Worm (Caenorhabditis elegans) whole organism, L4 larva: ENCODE results near the gene F43G6.7.
A peak's percentile ranks its signal among the peaks of the same experiment; 100 is the strongest.

Experiments
- F10B5.3 ChIP-seq: sonication (generic microtip); optimal IDR thresholded peaks from 2 replicates; lab custom pipeline; 2016; ENCODE audit warnings: mild to moderate bottlenecking, missing genetic modification characterization, missing compliant biosample characterization
- F44E2.7 ChIP-seq: fragments of 200-800 bp; sonication (Bioruptor generic); IDR thresholded peaks from 2 replicates; pipeline ENCODE4 v2.1.2; 2022; ENCODE audit warnings: missing genetic modification characterization, missing compliant biosample characterization
- F49E8.2 ChIP-seq: sonication (generic microtip); optimal IDR thresholded peaks from 2 replicates; lab custom pipeline; 2016; ENCODE audit warnings: missing compliant biosample characterization, mild to moderate bottlenecking, missing genetic modification characterization, borderline replicate concordance
- T20F7.1 ChIP-seq: fragments of 200-800 bp; sonication (Bioruptor generic); optimal IDR thresholded peaks from 2 replicates; lab custom pipeline; 2018; ENCODE audit warnings: mild to moderate bottlenecking, missing genetic modification characterization, missing compliant biosample characterization
- T26A8.4 ChIP-seq: fragments of 200-800 bp; sonication (Bioruptor generic); IDR thresholded peaks from 2 replicates; pipeline ENCODE4 v1.3.6; 2022; ENCODE audit warnings: missing genetic modification characterization, missing compliant biosample characterization
- aha-1 ChIP-seq: fragments of 150-350 bp; peaks from one replicate; lab custom pipeline; 2014; ENCODE audit warnings: missing biosample characterization, missing genetic modification characterization
- ama-1 ChIP-seq: fragments of 150-350 bp; optimal IDR thresholded peaks from 2 replicates; lab custom pipeline; 2014; ENCODE audit warnings: inconsistent platforms, mixed read lengths
- attf-4 ChIP-seq: sonication (generic microtip); optimal IDR thresholded peaks from 3 replicates; lab custom pipeline; 2017; ENCODE audit warnings: missing biosample characterization, missing genetic modification characterization
- ceh-62 ChIP-seq: sonication (generic microtip); optimal IDR thresholded peaks from 2 replicates; lab custom pipeline; 2017; ENCODE audit warnings: missing biosample characterization, missing genetic modification characterization
- cey-2 ChIP-seq: sonication (generic microtip); optimal IDR thresholded peaks from 3 replicates; lab custom pipeline; 2017; ENCODE audit warnings: missing genetic modification characterization, mild to moderate bottlenecking, missing compliant biosample characterization, antibody characterized with exemption, borderline replicate concordance; ENCODE audit not compliant: insufficient read depth
- daf-12 ChIP-seq: fragments of 150-350 bp; optimal IDR thresholded peaks from 2 replicates; lab custom pipeline; 2014; ENCODE audit warnings: missing biosample characterization, missing genetic modification reagents, missing genetic modification characterization
- daf-19 ChIP-seq: fragments of 200-800 bp; sonication (Bioruptor generic); conservative IDR thresholded peaks from 2 replicates; pipeline ENCODE4 v1.3.6; 2022; ENCODE audit warnings: missing genetic modification characterization, missing compliant biosample characterization
- daf-8 ChIP-seq: fragments of 200-800 bp; sonication (Bioruptor generic); IDR thresholded peaks from 2 replicates; pipeline ENCODE4 v1.3.6; 2022; ENCODE audit warnings: missing genetic modification characterization, missing compliant biosample characterization
- dmd-9 ChIP-seq: fragments of 200-800 bp; sonication (Bioruptor generic); IDR thresholded peaks from 2 replicates; pipeline ENCODE4 v1.3.6; 2022; ENCODE audit warnings: missing genetic modification reagents, missing genetic modification characterization, missing compliant biosample characterization
- egl-43 ChIP-seq: fragments of 200-800 bp; sonication (Bioruptor generic); IDR thresholded peaks from 2 replicates; pipeline ENCODE4 v1.3.6; 2022; ENCODE audit warnings: missing genetic modification reagents, missing genetic modification characterization, missing compliant biosample characterization
- fos-1 ChIP-seq: fragments of 150-350 bp; optimal IDR thresholded peaks from 2 replicates; lab custom pipeline; 2014; ENCODE audit warnings: missing biosample characterization, missing genetic modification characterization
- gei-8 ChIP-seq: fragments of 200-800 bp; sonication (Bioruptor generic); optimal IDR thresholded peaks from 2 replicates; lab custom pipeline; 2018; ENCODE audit warnings: mild to moderate bottlenecking, missing genetic modification characterization, missing compliant biosample characterization
- hif-1 ChIP-seq, 2 experiments: sonication (generic microtip); optimal IDR thresholded peaks; 2 replicates each; lab custom pipeline; 2016 to 2017; ENCODE audit warnings: missing compliant biosample characterization in 2 of 2, missing genetic modification characterization in 2 of 2, missing genetic modification reagents in 2 of 2, missing genotype in 2 of 2, mild to moderate bottlenecking in 1 of 2
- hmg-1.1 ChIP-seq: fragments of 200-800 bp; sonication (Bioruptor generic); IDR thresholded peaks from 2 replicates; pipeline ENCODE4 v1.3.6; 2022; ENCODE audit warnings: missing genetic modification reagents, missing genetic modification characterization, missing compliant biosample characterization
- lim-7 ChIP-seq: fragments of 200-800 bp; sonication (Bioruptor generic); IDR thresholded peaks from 2 replicates; pipeline ENCODE4 v1.3.6; 2022; ENCODE audit warnings: missing genetic modification characterization, missing compliant biosample characterization
- lin-38 ChIP-seq: fragments of 200-800 bp; sonication (Bioruptor generic); IDR thresholded peaks from 2 replicates; pipeline ENCODE4 v1.3.6; 2022; ENCODE audit warnings: missing genetic modification reagents, missing genetic modification characterization, missing compliant biosample characterization
- lin-39 ChIP-seq: fragments of 150-350 bp; optimal IDR thresholded peaks from 2 replicates; lab custom pipeline; 2014; ENCODE audit warnings: missing biosample characterization, missing genetic modification reagents, missing genetic modification characterization
- lsy-2 ChIP-seq, 2 experiments: fragments of 150-350 bp in 1 of 2; sonication (generic microtip) in 1 of 2; optimal IDR thresholded peaks; 2 replicates each; lab custom pipeline; 2014 to 2017; ENCODE audit warnings: missing biosample characterization in 2 of 2, missing genetic modification characterization in 2 of 2
- mdl-1 ChIP-seq, 2 experiments: fragments of 150-350 bp in 1 of 2; sonication (generic microtip) in 1 of 2; optimal IDR thresholded peaks; 2 replicates each; lab custom pipeline; 2014 to 2017; ENCODE audit warnings: missing biosample characterization in 2 of 2, missing genetic modification characterization in 2 of 2
- mep-1 ChIP-seq: fragments of 150-350 bp; sonication (generic microtip); optimal IDR thresholded peaks from 3 replicates; lab custom pipeline; 2014; ENCODE audit warnings: missing biosample characterization, missing genetic modification characterization
- nhr-11 ChIP-seq: fragments of 150-350 bp; optimal IDR thresholded peaks from 2 replicates; lab custom pipeline; 2014; ENCODE audit warnings: missing biosample characterization, missing genetic modification characterization
- nhr-6 ChIP-seq: fragments of 150-350 bp; optimal IDR thresholded peaks from 2 replicates; lab custom pipeline; 2014; ENCODE audit warnings: missing biosample characterization, missing genetic modification characterization
- pha-4 ChIP-seq, 2 experiments: fragments of 150-350 bp in 1 of 2; fragments of 200-800 bp in 1 of 2; sonication (Bioruptor generic) in 1 of 2; IDR thresholded peaks in 1 of 2; optimal IDR thresholded peaks in 1 of 2; 2 replicates each; pipeline versions ENCODE4 v1.3.6 to Lab custom; 2014 to 2022; ENCODE audit warnings: missing genetic modification characterization in 2 of 2, missing genetic modification reagents in 2 of 2, missing biosample characterization in 1 of 2, missing compliant biosample characterization in 1 of 2
- php-3 ChIP-seq: fragments of 200-800 bp; sonication (Bioruptor generic); IDR thresholded peaks from 2 replicates; pipeline ENCODE4 v1.3.6; 2022; ENCODE audit warnings: missing genetic modification reagents, missing genetic modification characterization, missing compliant biosample characterization
- rbr-2 ChIP-seq: sonication (generic microtip); optimal IDR thresholded peaks from 2 replicates; lab custom pipeline; 2016; ENCODE audit warnings: missing genotype, missing genetic modification characterization, missing compliant biosample characterization
- saeg-2 ChIP-seq: fragments of 200-800 bp; sonication (Bioruptor generic); IDR thresholded peaks from 2 replicates; pipeline ENCODE4 v1.3.6; 2022; ENCODE audit warnings: missing genetic modification reagents, missing genetic modification characterization, missing compliant biosample characterization
- set-16 ChIP-seq: fragments of 200-800 bp; sonication (Bioruptor generic); IDR thresholded peaks from 2 replicates; pipeline ENCODE4 v1.3.6; 2022; ENCODE audit warnings: missing genetic modification reagents, missing genetic modification characterization, missing compliant biosample characterization
- snpc-4 ChIP-seq: fragments of 150-350 bp; optimal IDR thresholded peaks from 2 replicates; lab custom pipeline; 2014; ENCODE audit warnings: missing biosample characterization, missing genetic modification characterization
- tag-97 ChIP-seq: fragments of 200-800 bp; sonication (Bioruptor generic); IDR thresholded peaks from 2 replicates; pipeline ENCODE4 v1.3.6; 2022; ENCODE audit warnings: missing genetic modification characterization, missing compliant biosample characterization
- unc-62 ChIP-seq, 3 experiments: fragments of 150-350 bp in 1 of 3; sonication (generic microtip); optimal IDR thresholded peaks in 2 of 3; peaks in 1 of 3; 1 replicate in 1 of 3; 2 replicates in 2 of 3; lab custom pipeline; 2014 to 2017; ENCODE audit warnings: missing biosample characterization in 3 of 3, missing genetic modification characterization in 3 of 3, missing genetic modification reagents in 3 of 3, missing genotype in 1 of 3
- vab-7 ChIP-seq: fragments of 200-800 bp; sonication (Bioruptor generic); IDR thresholded peaks from 2 replicates; pipeline ENCODE4 v1.3.6; 2022; ENCODE audit warnings: missing genetic modification reagents, missing genetic modification characterization, missing compliant biosample characterization
- zag-1 ChIP-seq: fragments of 150-350 bp; optimal IDR thresholded peaks from 2 replicates; lab custom pipeline; 2014; ENCODE audit warnings: missing biosample characterization, missing genetic modification characterization
- zfp-2 ChIP-seq: sonication (generic microtip); optimal IDR thresholded peaks from 2 replicates; lab custom pipeline; 2016; ENCODE audit warnings: mild to moderate bottlenecking, missing genetic modification characterization, missing compliant biosample characterization
- zfp-3 ChIP-seq: fragments of 200-800 bp; sonication (Bioruptor generic); conservative IDR thresholded peaks from 2 replicates; pipeline ENCODE4 v1.3.6; 2022; ENCODE audit warnings: missing genetic modification reagents, missing genetic modification characterization, missing compliant biosample characterization
- ztf-7 ChIP-seq: fragments of 150-350 bp; optimal IDR thresholded peaks from 2 replicates; lab custom pipeline; 2014; ENCODE audit warnings: missing biosample characterization, missing genetic modification characterization

F43G6.7 gene

DNA sequence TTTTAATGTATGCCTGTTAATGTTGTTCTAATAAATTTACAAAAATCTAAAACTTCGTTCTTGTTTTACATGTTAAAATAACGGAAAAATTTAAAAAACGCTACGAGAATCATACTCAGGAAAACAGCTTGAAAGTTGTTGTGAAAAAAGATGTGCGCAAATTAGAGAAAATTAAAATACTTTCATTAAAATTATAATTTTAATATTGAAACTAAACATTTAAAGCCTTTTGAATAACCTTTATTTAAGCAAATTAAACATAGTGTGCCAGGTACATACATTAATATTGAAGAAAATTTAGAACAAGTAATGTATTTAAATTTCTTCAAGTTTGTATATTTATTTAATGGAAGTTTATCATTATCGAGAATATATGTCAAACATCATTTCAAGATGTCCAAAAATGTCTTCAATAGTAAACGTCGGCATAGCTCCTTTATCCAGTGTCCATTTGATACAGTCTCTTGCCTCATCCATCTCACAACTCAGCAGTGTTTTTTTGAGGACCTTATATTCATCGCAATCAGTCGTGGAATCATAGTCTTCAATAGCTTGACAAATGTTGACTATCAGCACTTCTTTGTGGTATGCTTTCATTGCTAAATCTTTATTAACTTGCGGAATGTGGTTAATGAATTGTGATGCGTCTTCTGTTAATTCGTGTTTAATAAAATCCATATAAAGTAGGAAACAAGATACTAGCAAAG is 48.6 kb upstream of the F43G6.7 start (continued):
- TF ChIP-seq daf-19 (peak; percentile 91; the same call in 1 of the 2 replicates), mep-1 (tag; lab: Kevin White, UChicago) (peak; percentile 90), ceh-62 (no peak), lim-7 (GFP tag; lab: Robert Waterston, UW) (peak; percentile 59), dmd-9 (0 out of 2 replicates have a peak, but pooled peaks have one; percentile 24), zfp-2 (no peak), T20F7.1 (peak; percentile 70), nhr-6 (tag; lab: Kevin White, UChicago) (peak; percentile 34), fos-1 (no peak), T26A8.4 (peak; percentile 83), aha-1 (peak; percentile 83), F10B5.3 (tag; lab: Kevin White, UChicago) (no peak), rbr-2 (peak; percentile 9)
- TF ChIP-seq, all 104 proteins: peak for 30

- TF ChIP-seq pha-4 (GFP tag; IDR thresholded peaks at IDR 0.05; lab: Robert Waterston, UW) (peak; percentile 98; the same call in 1 of the 2 replicates), pha-4 (tag; optimal IDR thresholded peaks at IDR 0.05; lab: Kevin White, UChicago) (no peak), hmg-1.1 (GFP tag; lab: Robert Waterston, UW) (no peak), set-16 (GFP tag; lab: Robert Waterston, UW) (peak; percentile 97), snpc-4 (tag; lab: Kevin White, UChicago) (no peak)
These were observed 45.0 kb upstream of the F43G6.7 start for ce11 chrII:11765506-11766152.

DNA sequence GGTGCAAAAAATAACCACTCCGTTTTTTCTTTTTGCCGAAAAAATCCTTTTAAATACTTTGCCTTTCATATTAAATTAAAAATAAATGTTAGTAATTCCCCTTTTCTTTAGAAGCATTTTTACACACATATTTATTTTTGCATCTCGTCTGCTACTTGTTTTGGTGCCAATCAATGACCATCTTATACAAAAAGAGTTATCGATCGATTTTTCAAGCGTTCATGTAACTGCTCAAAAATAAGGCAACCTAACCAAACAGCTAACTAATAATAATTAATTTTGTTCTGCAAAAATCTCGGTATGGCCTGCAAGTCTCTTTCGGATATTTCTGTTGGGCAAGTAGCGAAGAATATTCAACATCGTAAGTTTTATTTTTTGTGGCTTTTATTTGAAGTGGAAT is 44.1 kb upstream of the F43G6.7 start, which contains the start of gene F44E5.2:
F44E5.2 (plus strand) TSS at position 301 of the 400 bp plus-strand sequence.
- TF ChIP-seq zag-1 (tag; lab: Kevin White, UChicago) (no peak), lin-39 (tag; lab: Kevin White, UChicago) (no peak), unc-62 (GFP tag; optimal IDR thresholded peaks at IDR 0.05 in 1 of 2; lab: Kevin White, UChicago) (peak in 1 of 2 experiments; percentile 43), unc-62 (tag; optimal IDR thresholded peaks at IDR 0.05; lab: Kevin White, UChicago) (no peak)
- TF ChIP-seq, all 104 proteins: peak for 1

DNA sequence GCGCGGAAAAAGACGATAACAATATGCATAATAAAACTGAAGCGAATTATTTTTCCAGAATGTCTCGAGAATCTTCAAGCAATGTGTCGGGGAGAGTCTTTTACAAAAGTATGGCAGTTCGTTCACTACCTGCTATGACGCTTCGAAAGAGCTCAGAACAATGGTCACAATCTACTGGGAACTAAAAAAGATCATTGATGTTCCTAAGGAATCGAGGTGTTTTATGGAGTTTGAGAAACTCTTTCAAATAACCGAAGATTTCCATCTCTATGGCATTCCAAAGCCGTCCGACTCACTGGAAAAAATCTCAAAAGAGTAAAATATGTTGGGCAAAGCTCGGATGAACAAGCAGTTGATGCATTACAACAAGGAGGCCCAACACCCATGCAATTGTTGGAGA is 38.2 kb upstream of the F43G6.7 start, which contains the start of gene F44E5.15:
F44E5.15 (plus strand) TSS at position 301 of the 400 bp plus-strand sequence.
- no peak for TF ChIP-seq lim-7 (GFP tag; lab: Robert Waterston, UW)
- peak; percentile 20 for TF ChIP-seq aha-1
- TF ChIP-seq hif-1 (tag; optimal IDR thresholded peaks at IDR 0.05; lab: Kevin White, UChicago): no peak

ce11 chrII:11774218-11774617 is 36.4 kb upstream of the F43G6.7 start, which contains the start of gene F44E5.1:
TSS of gene F44E5.1 (minus strand) at chrII:11774559.
- no peak for TF ChIP-seq egl-43 (GFP tag; lab: Robert Waterston, UW)
- 0 out of 2 replicates have a peak, but pooled peaks have one; percentile 11 for TF ChIP-seq hmg-1.1 (GFP tag; lab: Robert Waterston, UW)
- TF ChIP-seq F49E8.2 (tag; lab: Kevin White, UChicago): no peak
- TF ChIP-seq daf-19: no peak
- TF ChIP-seq vab-7: no peak
- no peak for TF ChIP-seq lsy-2 (tag; optimal IDR thresholded peaks at IDR 0.05; lab: Kevin White, UChicago)
- no peak for TF ChIP-seq F44E2.7
- no peak for TF ChIP-seq mdl-1 (tag; optimal IDR thresholded peaks at IDR 0.05; lab: Kevin White, UChicago)
- no peak for TF ChIP-seq nhr-6 (tag; lab: Kevin White, UChicago)
- no peak for TF ChIP-seq zag-1 (tag; lab: Kevin White, UChicago)
- TF ChIP-seq nhr-11 (tag; lab: Kevin White, UChicago): no peak
- TF ChIP-seq tag-97 (GFP tag; lab: Robert Waterston, UW): no peak
- no peak for TF ChIP-seq lim-7 (GFP tag; lab: Robert Waterston, UW)
- no peak for TF ChIP-seq daf-12
- TF ChIP-seq saeg-2 (GFP tag; lab: Robert Waterston, UW): no peak
- TF ChIP-seq gei-8 (GFP tag; lab: Kevin White, UChicago): no peak
- peak; percentile 46 for TF ChIP-seq lin-38 (GFP tag; lab: Robert Waterston, UW)
- no peak for TF ChIP-seq aha-1
- TF ChIP-seq php-3 (GFP tag; lab: Robert Waterston, UW): peak; percentile 62; the same call in 1 of the 2 replicates
- TF ChIP-seq attf-4 (tag; lab: Kevin White, UChicago): no peak
- TF ChIP-seq ztf-7: no peak
- TF ChIP-seq cey-2 (tag; lab: Kevin White, UChicago): no peak
- TF ChIP-seq zfp-3 (GFP tag; lab: Robert Waterston, UW): peak; percentile 59; the same call in 1 of the 2 replicates
- no peak for TF ChIP-seq fos-1
- no peak for TF ChIP-seq daf-8 (GFP tag; lab: Robert Waterston, UW)
- peak; percentile 86 for TF ChIP-seq ama-1 (lab: Kevin White, UChicago)
